Fruit fly (Drosophila melanogaster): ENCODE results near the gene CG31975.

The CG31975 gene

DNA sequence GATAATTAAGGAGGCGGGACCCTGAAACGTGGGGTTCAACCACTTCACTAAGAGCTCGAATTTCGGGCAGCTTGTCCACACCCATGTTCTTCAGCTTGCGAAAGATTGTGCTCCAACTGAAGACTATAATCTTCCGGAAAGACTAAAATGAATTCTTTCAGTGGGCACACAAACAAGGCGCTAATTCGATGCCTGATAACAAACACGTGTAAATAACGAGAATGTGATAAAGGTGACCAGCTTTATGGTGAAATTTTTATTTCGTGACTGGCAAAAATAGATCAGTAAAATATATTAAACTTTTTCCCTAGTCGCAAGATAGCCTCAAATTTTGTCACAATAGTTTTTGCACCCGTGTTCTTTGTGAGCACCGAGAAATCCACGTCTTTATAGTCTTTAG is at the start of gene CG31975, which contains the start of gene ovm:
CG31975 (minus strand) TSS at position 144 of the 400 bp plus-strand sequence.
ovm (minus strand) TSS at position 144 of the 400 bp plus-strand sequence.
- TF ChIP-seq bigmax (GFP tag; optimal IDR thresholded peaks at IDR 0.05) (no peak), nmo (GFP tag; optimal IDR thresholded peaks at IDR 0.05) (no peak), CG8290 (GFP tag; optimal IDR thresholded peaks at IDR 0.05) (no peak), CG8290 (tag; optimal IDR thresholded peaks at IDR 0.05) (no peak), CG34224 (GFP tag; IDR thresholded peaks at IDR 0.05; ENCODE audit: partially characterized antibody) (no peak), cwo (GFP tag; optimal IDR thresholded peaks at IDR 0.05) (peak; percentile 83), CG34376 (GFP tag; optimal IDR thresholded peaks at IDR 0.05) (no peak), CG4707 (GFP tag; optimal IDR thresholded peaks at IDR 0.05) (no peak), exex (tag; optimal IDR thresholded peaks at IDR 0.05) (peak; percentile 72), en (GFP tag; optimal IDR thresholded peaks at IDR 0.05) (no peak), Hmr (GFP tag; optimal IDR thresholded peaks at IDR 0.05) (no peak), luna (GFP tag; optimal IDR thresholded peaks at IDR 0.05) (no peak), sug (tag; optimal IDR thresholded peaks at IDR 0.05) (peak; percentile 38)

DNA sequence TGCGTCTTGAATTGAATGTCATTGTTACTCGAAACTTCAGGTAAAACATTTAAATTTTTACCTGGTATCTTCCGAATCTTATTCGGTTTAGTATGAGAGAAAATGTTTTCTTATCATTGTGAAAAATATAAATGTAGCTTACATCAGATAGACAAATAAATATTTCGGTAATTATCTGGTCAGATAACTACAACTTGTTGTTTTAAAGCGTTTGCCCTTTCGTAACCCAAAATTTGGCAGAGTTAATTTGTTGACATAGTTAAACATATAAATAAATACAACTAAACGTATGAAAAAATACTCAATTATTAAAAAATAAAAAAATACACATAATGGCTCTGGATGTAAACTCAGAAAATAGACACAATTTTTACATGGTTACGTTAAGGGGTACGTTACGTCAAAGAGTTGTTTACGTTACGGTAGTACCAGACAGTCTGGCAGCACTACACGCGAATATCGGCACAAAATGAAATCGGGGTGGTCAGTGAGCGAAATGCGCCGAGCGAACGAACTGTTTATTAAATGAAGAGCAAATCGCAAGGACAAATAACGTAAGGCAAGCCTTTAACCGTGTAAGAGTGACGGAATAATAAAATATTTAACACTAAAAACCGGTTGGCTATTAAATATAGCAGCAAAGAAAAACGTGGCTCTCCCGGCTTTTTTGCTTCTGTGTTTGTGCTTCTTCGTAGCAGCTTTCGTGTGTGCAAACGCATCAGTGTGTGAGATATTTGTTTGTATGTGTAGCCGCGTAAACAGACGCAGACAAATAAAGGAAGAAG is 41.8 kb upstream of the CG31975 start:
- TF ChIP-seq tap (tag; optimal IDR thresholded peaks at IDR 0.05) (no peak), B-H1 (GFP tag; IDR thresholded peaks at IDR 0.05) (no peak), nom (GFP tag; optimal IDR thresholded peaks at IDR 0.05) (peak; percentile 90), Jarid2 (GFP tag; optimal IDR thresholded peaks at IDR 0.05) (no peak), CG17328 (GFP tag; IDR thresholded peaks at IDR 0.05) (no peak), CG7556 (GFP tag; optimal IDR thresholded peaks at IDR 0.05) (no peak), H15 (GFP tag; IDR thresholded peaks at IDR 0.05) (no peak), CG18599 (GFP tag; optimal IDR thresholded peaks at IDR 0.05) (peak; percentile 2), HLH3B (GFP tag; IDR thresholded peaks at IDR 0.05) (no peak), CG8089 (GFP tag; optimal IDR thresholded peaks at IDR 0.05) (no peak), YL-1 (GFP tag; optimal IDR thresholded peaks at IDR 0.05) (peak; percentile 25), CG10543 (GFP tag; optimal IDR thresholded peaks at IDR 0.05) (no peak), CG17802 (tag; optimal IDR thresholded peaks at IDR 0.05) (no peak), CG7357 (GFP tag; IDR thresholded peaks at IDR 0.05) (no peak), hth (optimal IDR thresholded peaks at IDR 0.05) (no peak), br (optimal IDR thresholded peaks at IDR 0.05) (no peak), CG18476 (GFP tag; optimal IDR thresholded peaks at IDR 0.05) (no peak), kay (GFP tag; optimal IDR thresholded peaks at IDR 0.05) (no peak), HHEX (GFP tag; optimal IDR thresholded peaks at IDR 0.05) (no peak), nau (GFP tag; optimal IDR thresholded peaks at IDR 0.05) (no peak), bbx (GFP tag; IDR thresholded peaks at IDR 0.05; ENCODE audit: partially characterized antibody) (0 out of 2 replicates have a peak, but pooled peaks have one; percentile 29), Rx (GFP tag; IDR thresholded peaks at IDR 0.05) (no peak), Ptx1 (GFP tag; IDR thresholded peaks at IDR 0.05) (no peak), Camta (GFP tag; optimal IDR thresholded peaks at IDR 0.05) (no peak), CG8281 (tag; optimal IDR thresholded peaks at IDR 0.05) (no peak), sens (GFP tag) (peak; percentile 31), Neu2 (GFP tag; optimal IDR thresholded peaks at IDR 0.05; ENCODE audit: borderline replicate concordance) (peak; percentile 0), Dbx (GFP tag; IDR thresholded peaks at IDR 0.05) (no peak), rib (GFP tag; IDR thresholded peaks at IDR 0.05) (no peak), CG13296 (GFP tag; optimal IDR thresholded peaks at IDR 0.05) (no peak), chinmo (GFP tag; IDR thresholded peaks at IDR 0.05; ENCODE audit: partially characterized antibody) (0 out of 4 replicates have a peak, but pooled peaks have one; percentile 75), ara (GFP tag; IDR thresholded peaks at IDR 0.05) (no peak), pho (GFP tag; optimal IDR thresholded peaks at IDR 0.05) (no peak), cad (GFP tag; optimal IDR thresholded peaks at IDR 0.05) (no peak), Hr51 (GFP tag; optimal IDR thresholded peaks at IDR 0.05) (peak in 1 of 2 experiments; percentile 8), CG6854 (GFP tag; optimal IDR thresholded peaks at IDR 0.05) (no peak)
